Fruit fly (Drosophila melanogaster): ENCODE data around the gene Npc2d.
A peak's percentile ranks its signal among the peaks of the same experiment; 100 is the strongest.

Npc2d gene

DNA sequence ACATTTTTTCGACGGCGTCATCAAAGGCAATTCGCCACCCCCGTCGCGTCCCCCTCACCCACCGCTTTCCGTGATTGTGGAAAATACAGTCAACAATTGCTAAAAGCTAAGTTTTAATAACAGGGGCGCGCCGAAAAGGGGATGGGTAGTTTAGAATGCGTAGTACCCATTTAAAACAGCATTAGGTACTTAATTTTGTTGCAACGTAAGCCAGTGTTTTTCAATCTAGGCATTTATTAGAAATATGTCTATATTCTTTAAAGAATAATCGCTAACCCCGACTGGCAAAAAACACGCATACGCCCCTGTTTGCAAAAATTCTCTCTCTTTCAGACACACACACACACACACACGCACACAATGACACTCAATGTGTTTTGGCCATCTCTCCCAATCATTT, 29.0 kb upstream of the Npc2d start (continued):
- TF ChIP-seq Six4 (GFP tag; optimal IDR thresholded peaks at IDR 0.05) (no peak), Ptx1 (GFP tag; IDR thresholded peaks at IDR 0.05) (peak; percentile 50), Aef1 (GFP tag; IDR thresholded peaks at IDR 0.05) (peak; percentile 69), CG8944 (GFP tag; optimal IDR thresholded peaks at IDR 0.05) (no peak), CG10366 (GFP tag; IDR thresholded peaks at IDR 0.05) (peak; percentile 39; the same call in 1 of the 2 replicates), Sox100B (GFP tag; optimal IDR thresholded peaks at IDR 0.05) (no peak), D19B (GFP tag; optimal IDR thresholded peaks at IDR 0.05) (peak; percentile 50), Spps (tag; optimal IDR thresholded peaks at IDR 0.05) (no peak), dati (GFP tag; IDR thresholded peaks at IDR 0.05) (no peak), CG11085 (GFP tag; IDR thresholded peaks at IDR 0.05) (no peak; the same call in 1 of the 2 replicates), PHDP (tag; optimal IDR thresholded peaks at IDR 0.05) (peak; percentile 45), CG11247 (GFP tag; IDR thresholded peaks at IDR 0.05) (peak; percentile 64), CG4707 (GFP tag; optimal IDR thresholded peaks at IDR 0.05) (no peak), CG13123 (GFP tag; optimal IDR thresholded peaks at IDR 0.05) (no peak), CG32532 (GFP tag; IDR thresholded peaks at IDR 0.05) (peak; percentile 82), fd3F (GFP tag; optimal IDR thresholded peaks at IDR 0.05) (peak; percentile 31), lab (GFP tag; optimal IDR thresholded peaks at IDR 0.05) (peak; percentile 82), CG14860 (GFP tag; IDR thresholded peaks at IDR 0.05; ENCODE audit: partially characterized antibody) (no peak), CG12769 (tag; optimal IDR thresholded peaks at IDR 0.05) (peak; percentile 82), nmo (GFP tag; optimal IDR thresholded peaks at IDR 0.05) (no peak), sob (GFP tag; IDR thresholded peaks at IDR 0.05) (peak; percentile 53), CG3163 (GFP tag; optimal IDR thresholded peaks at IDR 0.05) (no peak), gro (GFP tag; optimal IDR thresholded peaks at IDR 0.05) (peak; percentile 58), corto (GFP tag; optimal IDR thresholded peaks at IDR 0.05) (peak; percentile 59), Ada2b (GFP tag; IDR thresholded peaks at IDR 0.05) (peak; percentile 49; the same call in 1 of the 2 replicates), HLH54F (GFP tag; optimal IDR thresholded peaks at IDR 0.05) (peak; percentile 74), CG34376 (GFP tag; optimal IDR thresholded peaks at IDR 0.05) (no peak), CG17568 (GFP tag; optimal IDR thresholded peaks at IDR 0.05) (no peak), nerfin-2 (GFP tag; IDR thresholded peaks at IDR 0.05; ENCODE audit: partially characterized antibody) (no peak), CG4424 (GFP tag; optimal IDR thresholded peaks at IDR 0.05) (no peak), fd102C (GFP tag; optimal IDR thresholded peaks at IDR 0.05) (no peak), CG10543 (GFP tag; optimal IDR thresholded peaks at IDR 0.05) (no peak), lov (optimal IDR thresholded peaks at IDR 0.05) (no peak), lov (GFP tag; IDR thresholded peaks at IDR 0.05) (no peak), CG10321 (GFP tag; IDR thresholded peaks at IDR 0.05) (no peak), dmrt99B (tag; optimal IDR thresholded peaks at IDR 0.05) (peak; percentile 39), CG14441 (GFP tag; IDR thresholded peaks at IDR 0.05) (peak; percentile 62; the same call in 1 of the 2 replicates), run (tag; optimal IDR thresholded peaks at IDR 0.05) (no peak), vnd (GFP tag; IDR thresholded peaks at IDR 0.05; ENCODE audit: partially characterized antibody) (no peak), MTF-1 (GFP tag; optimal IDR thresholded peaks at IDR 0.05; ENCODE audit: borderline replicate concordance) (no peak), CG6254 (GFP tag; optimal IDR thresholded peaks at IDR 0.05) (no peak), Bgb (GFP tag; IDR thresholded peaks at IDR 0.05; ENCODE audit: partially characterized antibody) (no peak), CG10654 (GFP tag; optimal IDR thresholded peaks at IDR 0.05) (no peak), Hsf (GFP tag; optimal IDR thresholded peaks at IDR 0.05) (peak; percentile 33), Drgx (GFP tag; IDR thresholded peaks at IDR 0.05) (no peak), disco-r (GFP tag; optimal IDR thresholded peaks at IDR 0.05) (no peak), Kr (GFP tag; optimal IDR thresholded peaks at IDR 0.05) (no peak), Sox102F (GFP tag; optimal IDR thresholded peaks at IDR 0.05) (peak; percentile 7), crol (GFP tag; IDR thresholded peaks at IDR 0.05) (no peak), da (GFP tag; optimal IDR thresholded peaks at IDR 0.05) (no peak), CG17612 (GFP tag; IDR thresholded peaks at IDR 0.05) (0 out of 2 replicates have a peak, but pooled peaks have one; percentile 26)
